Worm (Caenorhabditis elegans) whole organism, late embryonic: ENCODE measurements around the gene R08E5.4.

Experiments
- C08G9.2 ChIP-seq: sonication (generic microtip); optimal IDR thresholded peaks from 2 replicates; lab custom pipeline; 2016; ENCODE audit warnings: mild to moderate bottlenecking, missing genetic modification characterization, moderate library complexity, missing compliant biosample characterization
- C38D4.7 ChIP-seq: fragments of 200-800 bp; sonication (Bioruptor generic); optimal IDR thresholded peaks from 2 replicates; lab custom pipeline; 2018; ENCODE audit warnings: mild to moderate bottlenecking, missing genetic modification characterization, moderate library complexity, missing compliant biosample characterization
- F13H6.1 ChIP-seq: sonication (generic microtip); optimal IDR thresholded peaks from 2 replicates; lab custom pipeline; 2016; ENCODE audit warnings: missing genetic modification characterization, missing compliant biosample characterization
- K02D7.2 ChIP-seq: sonication (generic microtip); optimal IDR thresholded peaks from 2 replicates; lab custom pipeline; 2017; ENCODE audit warnings: mild to moderate bottlenecking, missing genetic modification characterization, missing compliant biosample characterization
- Y22D7AL.16 ChIP-seq: sonication (generic microtip); optimal IDR thresholded peaks from 2 replicates; lab custom pipeline; 2016; ENCODE audit warnings: missing genetic modification characterization, missing compliant biosample characterization
- ceh-18 ChIP-seq: sonication (generic microtip); optimal IDR thresholded peaks from 2 replicates; lab custom pipeline; 2016; ENCODE audit warnings: missing genetic modification characterization, missing compliant biosample characterization
- ceh-19 ChIP-seq: fragments of 200-800 bp; sonication (Bioruptor generic); optimal IDR thresholded peaks from 2 replicates; lab custom pipeline; 2018; ENCODE audit warnings: mild to moderate bottlenecking, missing genetic modification characterization, missing compliant biosample characterization
- ceh-31 ChIP-seq: sonication (generic microtip); optimal IDR thresholded peaks from 2 replicates; lab custom pipeline; 2016; ENCODE audit warnings: missing genetic modification characterization, missing compliant biosample characterization
- ceh-45 ChIP-seq: fragments of 200-800 bp; sonication (Bioruptor generic); IDR thresholded peaks from 2 replicates; pipeline ENCODE4 v1.3.6; 2022; ENCODE audit warnings: missing genetic modification reagents, missing genetic modification characterization, missing compliant biosample characterization
- ceh-6 ChIP-seq: fragments of 200-800 bp; sonication (Bioruptor generic); optimal IDR thresholded peaks from 2 replicates; lab custom pipeline; 2018; ENCODE audit warnings: mild to moderate bottlenecking, missing genetic modification characterization, missing compliant biosample characterization
- che-1 ChIP-seq: sonication (generic microtip); optimal IDR thresholded peaks from 2 replicates; lab custom pipeline; 2016; ENCODE audit warnings: mild to moderate bottlenecking, missing genetic modification characterization, missing compliant biosample characterization
- dmd-4 ChIP-seq: sonication (generic microtip); optimal IDR thresholded peaks from 2 replicates; lab custom pipeline; 2016; ENCODE audit warnings: borderline replicate concordance, missing genetic modification characterization, missing compliant biosample characterization
- dve-1 ChIP-seq: sonication (generic microtip); optimal IDR thresholded peaks from 2 replicates; lab custom pipeline; 2017; ENCODE audit warnings: antibody characterized with exemption, mild to moderate bottlenecking, missing genetic modification characterization, missing compliant biosample characterization
- elt-2 ChIP-seq: sonication (generic microtip); optimal IDR thresholded peaks from 2 replicates; lab custom pipeline; 2016; ENCODE audit warnings: missing genetic modification reagents, missing genetic modification characterization, missing compliant biosample characterization
- elt-4 ChIP-seq: sonication (generic microtip); optimal IDR thresholded peaks from 2 replicates; lab custom pipeline; 2016; ENCODE audit warnings: missing genetic modification characterization, missing compliant biosample characterization
- ets-4 ChIP-seq: sonication (generic microtip); optimal IDR thresholded peaks from 2 replicates; lab custom pipeline; 2016; ENCODE audit warnings: missing genetic modification characterization, missing compliant biosample characterization
- eyg-1 ChIP-seq: sonication (generic microtip); optimal IDR thresholded peaks from 2 replicates; lab custom pipeline; 2016; ENCODE audit warnings: missing genotype, missing genetic modification characterization, missing compliant biosample characterization
- fax-1 ChIP-seq: sonication (generic microtip); optimal IDR thresholded peaks from 2 replicates; lab custom pipeline; 2016; ENCODE audit warnings: missing genotype, missing genetic modification characterization, missing compliant biosample characterization
- fkh-10 ChIP-seq: fragments of 150-350 bp; optimal IDR thresholded peaks from 2 replicates; lab custom pipeline; 2014; ENCODE audit warnings: missing biosample characterization, missing genetic modification reagents, missing genetic modification characterization
- fkh-6 ChIP-seq: sonication (generic microtip); optimal IDR thresholded peaks from 2 replicates; lab custom pipeline; 2016; ENCODE audit warnings: missing genetic modification characterization, missing compliant biosample characterization
- hlh-30 ChIP-seq: sonication (generic microtip); optimal IDR thresholded peaks from 2 replicates; lab custom pipeline; 2017; ENCODE audit warnings: antibody characterized with exemption, missing genetic modification characterization, missing compliant biosample characterization; ENCODE audit not compliant: insufficient read depth
- hlh-6 ChIP-seq: sonication (generic microtip); optimal IDR thresholded peaks from 2 replicates; lab custom pipeline; 2016; ENCODE audit warnings: missing genotype, missing genetic modification characterization, missing compliant biosample characterization
- hlh-8 ChIP-seq: sonication (generic microtip); optimal IDR thresholded peaks from 2 replicates; lab custom pipeline; 2016; ENCODE audit warnings: missing genotype, missing genetic modification characterization, missing compliant biosample characterization
- lin-11 ChIP-seq: fragments of 200-800 bp; sonication (Bioruptor generic); optimal IDR thresholded peaks from 2 replicates; lab custom pipeline; 2018; ENCODE audit warnings: mild to moderate bottlenecking, missing genetic modification characterization, missing compliant biosample characterization
- nfya-1 ChIP-seq: sonication (generic microtip); optimal IDR thresholded peaks from 2 replicates; lab custom pipeline; 2017; ENCODE audit warnings: missing genetic modification characterization, mild to moderate bottlenecking, missing compliant biosample characterization, antibody characterized with exemption, moderate library complexity
- nhr-232 ChIP-seq: sonication (generic microtip); optimal IDR thresholded peaks from 2 replicates; lab custom pipeline; 2016; ENCODE audit warnings: missing genetic modification characterization, missing compliant biosample characterization
- npax-4 ChIP-seq: sonication (generic microtip); optimal IDR thresholded peaks from 2 replicates; lab custom pipeline; 2016; ENCODE audit warnings: missing genetic modification characterization, missing compliant biosample characterization
- odd-2 ChIP-seq: sonication (generic microtip); optimal IDR thresholded peaks from 2 replicates; lab custom pipeline; 2017; ENCODE audit warnings: antibody characterized with exemption, mild to moderate bottlenecking, missing genetic modification characterization, missing compliant biosample characterization
- pax-1 ChIP-seq: fragments of 150-350 bp; optimal IDR thresholded peaks from 2 replicates; lab custom pipeline; 2014; ENCODE audit warnings: missing biosample characterization, missing genetic modification characterization
- pha-4 ChIP-seq: fragments of 150-350 bp; optimal IDR thresholded peaks from 2 replicates; lab custom pipeline; 2018; ENCODE audit warnings: missing biosample characterization, missing genetic modification reagents, missing genetic modification characterization
- pqm-1 ChIP-seq: sonication (generic microtip); optimal IDR thresholded peaks from 2 replicates; lab custom pipeline; 2016; ENCODE audit warnings: missing genetic modification characterization, missing compliant biosample characterization
- sdc-2 ChIP-seq: sonication (generic microtip); optimal IDR thresholded peaks from 2 replicates; lab custom pipeline; 2016; ENCODE audit warnings: missing genotype, missing genetic modification characterization, missing compliant biosample characterization
- sox-2 ChIP-seq: fragments of 200-800 bp; sonication (Bioruptor generic); IDR thresholded peaks from 2 replicates; pipeline ENCODE4 v1.3.6; 2022; ENCODE audit warnings: missing genetic modification reagents, missing genetic modification characterization, missing compliant biosample characterization
- tbx-2 ChIP-seq: sonication (generic microtip); optimal IDR thresholded peaks from 2 replicates; lab custom pipeline; 2016; ENCODE audit warnings: missing genetic modification characterization, missing compliant biosample characterization
- unc-42 ChIP-seq: sonication (generic microtip); optimal IDR thresholded peaks from 2 replicates; lab custom pipeline; 2016; ENCODE audit warnings: missing genotype, missing genetic modification characterization, missing compliant biosample characterization
- unc-55 ChIP-seq: sonication (generic microtip); optimal IDR thresholded peaks from 2 replicates; lab custom pipeline; 2017; ENCODE audit warnings: missing biosample characterization, missing genetic modification reagents, missing genetic modification characterization
- zip-5 ChIP-seq: sonication (generic microtip); optimal IDR thresholded peaks from 2 replicates; lab custom pipeline; 2016; ENCODE audit warnings: missing genetic modification characterization, missing compliant biosample characterization
- ztf-16 ChIP-seq: sonication (generic microtip); optimal IDR thresholded peaks from 2 replicates; lab custom pipeline; 2017; ENCODE audit warnings: missing genetic modification characterization, missing compliant biosample characterization

The R08E5.4 gene

ce11 chrV:3750328-3750727, 18.0 kb upstream of the R08E5.4 start:
- TF ChIP-seq elt-4 (tag; lab: Kevin White, UChicago), result no peak
- no peak for TF ChIP-seq dve-1 (tag; lab: Kevin White, UChicago)
- no peak for TF ChIP-seq unc-55 (GFP tag; lab: Kevin White, UChicago)
- TF ChIP-seq zip-5 (tag; lab: Kevin White, UChicago), result no peak
- no peak for TF ChIP-seq ets-4 (tag; lab: Kevin White, UChicago)
- no peak for TF ChIP-seq nfya-1 (tag; lab: Kevin White, UChicago)
- no peak for TF ChIP-seq pha-4 (tag; lab: Kevin White, UChicago)
- TF ChIP-seq elt-2, result no peak
- TF ChIP-seq che-1 (tag; lab: Kevin White, UChicago), result no peak
- TF ChIP-seq C38D4.7 (GFP tag; lab: Kevin White, UChicago), result no peak
- TF ChIP-seq npax-4 (tag; lab: Kevin White, UChicago), result no peak
- no peak for TF ChIP-seq ceh-6 (GFP tag; lab: Kevin White, UChicago)
- TF ChIP-seq dmd-4 (tag; lab: Kevin White, UChicago), result no peak
- TF ChIP-seq F13H6.1 (tag; lab: Kevin White, UChicago), result no peak
- TF ChIP-seq Y22D7AL.16, result no peak
- no peak for TF ChIP-seq ztf-16 (tag; lab: Kevin White, UChicago)
- no peak for TF ChIP-seq C08G9.2 (tag; lab: Kevin White, UChicago)

DNA sequence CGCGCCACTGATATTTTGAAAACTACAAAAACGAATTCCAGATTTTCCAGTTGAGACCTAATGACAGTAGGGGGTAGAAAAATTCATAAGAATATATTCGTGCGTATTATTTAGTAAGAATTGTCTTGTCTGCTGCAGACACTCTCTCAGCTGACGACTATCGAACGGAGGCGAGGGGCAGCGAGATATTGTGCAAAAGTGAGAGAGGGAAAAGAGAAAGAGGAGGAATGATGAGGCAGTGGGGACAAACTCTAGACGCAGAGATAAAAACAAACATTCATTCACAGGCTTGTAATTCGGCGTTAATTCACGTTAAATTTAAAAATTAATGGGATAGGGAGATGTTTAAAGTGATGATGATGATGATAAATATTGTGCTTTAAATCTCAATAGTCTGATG, 11.5 kb upstream of the R08E5.4 start, which contains the start of gene gid-7:
gid-7 (minus strand) TSS at position 188 of the 400 bp plus-strand sequence.
- TF ChIP-seq dmd-4 (tag; lab: Kevin White, UChicago) (no peak), ceh-18 (tag; lab: Kevin White, UChicago) (no peak), dve-1 (tag; lab: Kevin White, UChicago) (peak; percentile 5), sox-2 (GFP tag; lab: Robert Waterston, UW) (no peak), unc-42 (tag; lab: Kevin White, UChicago) (no peak), nfya-1 (tag; lab: Kevin White, UChicago) (peak; percentile 47), fkh-10 (no peak), pqm-1 (tag; lab: Kevin White, UChicago) (no peak), hlh-30 (peak; percentile 12), ceh-31 (tag; lab: Kevin White, UChicago) (no peak), unc-55 (GFP tag; lab: Kevin White, UChicago) (peak; percentile 34), elt-4 (tag; lab: Kevin White, UChicago) (no peak)
- TF ChIP-seq, all 69 proteins: peak for 4

- TF ChIP-seq nfya-1 (tag; lab: Kevin White, UChicago), result peak; percentile 34
- TF ChIP-seq nhr-232 (tag; lab: Kevin White, UChicago), result no peak
- no peak for TF ChIP-seq hlh-6 (tag; lab: Kevin White, UChicago)
Measured at ce11 chrV:3759419-3759915, 8.9 kb upstream of the R08E5.4 start, which contains the start of gene chk-1. chk-1 (minus strand) TSS chrV:3759469.

- TF ChIP-seq pax-1 (no peak), hlh-8 (tag; lab: Kevin White, UChicago) (no peak), tbx-2 (tag; lab: Kevin White, UChicago) (no peak), ceh-45 (no peak), eyg-1 (tag; lab: Kevin White, UChicago) (no peak), odd-2 (tag; lab: Kevin White, UChicago) (no peak), Y22D7AL.16 (no peak), sdc-2 (tag; lab: Kevin White, UChicago) (no peak), fax-1 (tag; lab: Kevin White, UChicago) (no peak), K02D7.2 (no peak), fkh-6 (tag; lab: Kevin White, UChicago) (no peak), C38D4.7 (GFP tag; lab: Kevin White, UChicago) (no peak), ceh-19 (GFP tag; lab: Kevin White, UChicago) (no peak), C08G9.2 (tag; lab: Kevin White, UChicago) (no peak), lin-11 (tag; lab: Kevin White, UChicago) (no peak)
Measured at ce11 chrV:3760839-3761238, 7.5 kb upstream of the R08E5.4 start, which contains the start of gene oac-55. oac-55 (plus strand) TSS chrV:3761139.
